Worm (Caenorhabditis elegans): ENCODE data around the gene dnj-17.

- TF ChIP-seq him-1 (tag; optimal IDR thresholded peaks at IDR 0.05): no peak
- no peak for TF ChIP-seq W03F9.2 (tag; optimal IDR thresholded peaks at IDR 0.05)
- TF ChIP-seq dao-5 (tag; optimal IDR thresholded peaks at IDR 0.05): no peak
Measured at ce11 chrIII:13393239-13393638, at the start of gene dnj-17.

All from whole organism, L4/young adult.